Worm (Caenorhabditis elegans) whole organism, L3 larva: ENCODE results near the gene B0496.1.
A peak's percentile ranks its signal among the peaks of the same experiment; 100 is the strongest.

Experiments
- ZK546.5 ChIP-seq: sonication (generic microtip); optimal IDR thresholded peaks from 2 replicates; lab custom pipeline; 2017; ENCODE audit warnings: missing biosample characterization, missing genetic modification characterization
- ama-1 ChIP-seq: fragments of 150-350 bp; optimal IDR thresholded peaks from 2 replicates; lab custom pipeline; 2018
- ceh-16 ChIP-seq: sonication (generic microtip); optimal IDR thresholded peaks from 2 replicates; lab custom pipeline; 2017; ENCODE audit warnings: missing biosample characterization, missing genetic modification characterization
- ceh-9 ChIP-seq: sonication (generic microtip); optimal IDR thresholded peaks from 2 replicates; lab custom pipeline; 2018; ENCODE audit warnings: missing biosample characterization, missing genetic modification characterization
- egl-5 ChIP-seq: fragments of 150-350 bp; optimal IDR thresholded peaks from 2 replicates; lab custom pipeline; 2017; ENCODE audit warnings: missing biosample characterization, missing genetic modification reagents, missing genetic modification characterization, inconsistent platforms
- elt-1 ChIP-seq: fragments of 150-350 bp; optimal IDR thresholded peaks from 2 replicates; lab custom pipeline; 2014; ENCODE audit warnings: missing biosample characterization, missing genetic modification characterization
- elt-2 ChIP-seq: sonication (generic microtip); optimal IDR thresholded peaks from 2 replicates; lab custom pipeline; 2016; ENCODE audit warnings: missing genetic modification reagents, mild to moderate bottlenecking, missing genetic modification characterization, missing compliant biosample characterization
- eor-1 ChIP-seq, 2 experiments: fragments of 150-350 bp; optimal IDR thresholded peaks; 2 replicates each; lab custom pipeline; 2014 to 2018; ENCODE audit warnings: missing biosample characterization in 2 of 2, missing genetic modification characterization in 2 of 2
- fkh-10 ChIP-seq: sonication (generic microtip); optimal IDR thresholded peaks from 2 replicates; lab custom pipeline; 2017; ENCODE audit warnings: missing biosample characterization, missing genetic modification reagents, missing genetic modification characterization
- fkh-2 ChIP-seq: fragments of 150-350 bp; optimal IDR thresholded peaks from 2 replicates; lab custom pipeline; 2014; ENCODE audit warnings: missing biosample characterization, missing genetic modification reagents, missing genetic modification characterization
- fos-1 ChIP-seq: fragments of 150-350 bp; optimal IDR thresholded peaks from 2 replicates; lab custom pipeline; 2014; ENCODE audit warnings: missing biosample characterization, missing genetic modification characterization
- hmg-11 ChIP-seq: sonication (generic microtip); optimal IDR thresholded peaks from 2 replicates; lab custom pipeline; 2016; ENCODE audit warnings: missing genetic modification characterization, missing compliant biosample characterization
- jun-1 ChIP-seq: fragments of 150-350 bp; optimal IDR thresholded peaks from 2 replicates; lab custom pipeline; 2014; ENCODE audit warnings: missing biosample characterization, missing genetic modification reagents, missing genetic modification characterization
- lin-15B ChIP-seq: fragments of 150-350 bp; optimal IDR thresholded peaks from 2 replicates; lab custom pipeline; 2014; ENCODE audit warnings: missing biosample characterization, missing genetic modification characterization
- lin-39 ChIP-seq: fragments of 150-350 bp; optimal IDR thresholded peaks from 2 replicates; lab custom pipeline; 2018; ENCODE audit warnings: missing biosample characterization, missing genetic modification reagents, missing genetic modification characterization
- lsy-12 ChIP-seq: sonication (generic microtip); optimal IDR thresholded peaks from 2 replicates; lab custom pipeline; 2016; ENCODE audit warnings: mild to moderate bottlenecking, missing genetic modification characterization, missing compliant biosample characterization
- mml-1 ChIP-seq: fragments of 150-350 bp; sonication (generic microtip); optimal IDR thresholded peaks from 3 replicates; lab custom pipeline; 2014; ENCODE audit warnings: missing biosample characterization, missing genetic modification characterization
- nfya-1 ChIP-seq: sonication (generic microtip); optimal IDR thresholded peaks from 2 replicates; lab custom pipeline; 2017; ENCODE audit warnings: missing genetic modification characterization, mild to moderate bottlenecking, missing compliant biosample characterization, antibody characterized with exemption, moderate library complexity; ENCODE audit not compliant: insufficient read depth
- nhr-11 ChIP-seq: fragments of 150-350 bp; optimal IDR thresholded peaks from 2 replicates; lab custom pipeline; 2014; ENCODE audit warnings: missing biosample characterization, missing genetic modification characterization
- nhr-237 ChIP-seq: fragments of 150-350 bp; optimal IDR thresholded peaks from 2 replicates; lab custom pipeline; 2014; ENCODE audit warnings: missing biosample characterization, missing genetic modification characterization
- nhr-25 ChIP-seq: sonication (generic microtip); optimal IDR thresholded peaks from 2 replicates; lab custom pipeline; 2017; ENCODE audit warnings: missing biosample characterization, missing genetic modification characterization
- nhr-28 ChIP-seq: fragments of 150-350 bp; optimal IDR thresholded peaks from 2 replicates; lab custom pipeline; 2014; ENCODE audit warnings: missing biosample characterization, missing genetic modification characterization
- nhr-43 ChIP-seq: sonication (generic microtip); optimal IDR thresholded peaks from 2 replicates; lab custom pipeline; 2016; ENCODE audit warnings: mild to moderate bottlenecking, missing genetic modification characterization, missing compliant biosample characterization; ENCODE audit not compliant: poor library complexity, severe bottlenecking
- nhr-67 ChIP-seq: fragments of 150-350 bp; optimal IDR thresholded peaks from 2 replicates; lab custom pipeline; 2014; ENCODE audit warnings: missing biosample characterization, missing genetic modification characterization
- nhr-76 ChIP-seq: fragments of 150-350 bp; sonication (generic microtip); optimal IDR thresholded peaks from 5 replicates; lab custom pipeline; 2014; ENCODE audit warnings: missing biosample characterization, missing genetic modification characterization
- nhr-77 ChIP-seq: fragments of 150-350 bp; optimal IDR thresholded peaks from 2 replicates; lab custom pipeline; 2014; ENCODE audit warnings: missing biosample characterization, missing genetic modification characterization
- pha-4 ChIP-seq: fragments of 150-350 bp; optimal IDR thresholded peaks from 2 replicates; lab custom pipeline; 2014; ENCODE audit warnings: missing biosample characterization, missing genetic modification reagents, missing genetic modification characterization
- pqm-1 ChIP-seq: fragments of 150-350 bp; optimal IDR thresholded peaks from 2 replicates; lab custom pipeline; 2017; ENCODE audit warnings: missing biosample characterization, missing genetic modification characterization, inconsistent platforms
- skn-1 ChIP-seq: fragments of 150-350 bp; optimal IDR thresholded peaks from 2 replicates; lab custom pipeline; 2014; ENCODE audit warnings: missing biosample characterization, missing genetic modification characterization
- snpc-4 ChIP-seq: fragments of 150-350 bp; optimal IDR thresholded peaks from 2 replicates; lab custom pipeline; 2014; ENCODE audit warnings: missing biosample characterization, missing genetic modification characterization
- unc-39 ChIP-seq: sonication (generic microtip); optimal IDR thresholded peaks from 4 replicates; lab custom pipeline; 2017; ENCODE audit warnings: missing biosample characterization, missing genetic modification characterization
- unc-62 ChIP-seq: fragments of 150-350 bp; sonication (generic microtip); optimal IDR thresholded peaks from 4 replicates; lab custom pipeline; 2014; ENCODE audit warnings: missing biosample characterization, missing genetic modification reagents, missing genetic modification characterization
- ztf-11 ChIP-seq: fragments of 150-350 bp; optimal IDR thresholded peaks from 2 replicates; lab custom pipeline; 2014; ENCODE audit warnings: missing biosample characterization, missing genetic modification characterization
- ztf-4 ChIP-seq: fragments of 150-350 bp; optimal IDR thresholded peaks from 2 replicates; lab custom pipeline; 2014; ENCODE audit warnings: missing biosample characterization, missing genetic modification characterization

The B0496.1 gene

ce11 chrIV:7474826-7475225, 28.7 kb downstream of the B0496.1 start, which contains the start of gene slc-25A18.2:
TSS of gene slc-25A18.2 (plus strand) at chrIV:7475041.
- no peak for TF ChIP-seq nhr-43 (tag; lab: Kevin White, UChicago)

DNA sequence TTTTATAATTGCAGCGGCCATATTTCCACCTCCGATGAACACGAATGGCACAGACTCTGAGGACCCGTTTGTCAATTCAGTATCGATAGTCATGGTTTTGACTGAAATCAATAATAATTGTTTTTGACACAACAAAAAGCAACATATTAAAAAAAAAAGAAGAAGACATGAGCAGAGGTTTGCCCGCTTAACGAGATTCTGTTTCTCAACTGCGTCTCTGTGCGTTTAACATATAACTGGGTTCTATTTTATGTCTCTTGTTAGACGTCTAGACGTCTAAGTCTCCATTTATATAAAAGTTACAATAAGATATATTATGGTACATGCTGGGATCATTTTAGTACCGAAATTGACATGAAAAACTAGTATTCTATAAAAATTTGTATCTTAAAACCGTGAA, 31.1 kb downstream of the B0496.1 start, which contains the start of gene pycr-4:
Gene pycr-4, minus strand, starts transcription at position 101 of the 400 bp plus-strand sequence.
- no peak for TF ChIP-seq nhr-76 (tag; lab: Kevin White, UChicago)
- no peak for TF ChIP-seq ztf-4
- no peak for TF ChIP-seq unc-39
- TF ChIP-seq pha-4 (tag; lab: Kevin White, UChicago): no peak
- no peak for TF ChIP-seq fos-1 (tag; lab: Kevin White, UChicago)
- TF ChIP-seq fkh-10 (GFP tag; lab: Kevin White, UChicago): no peak
- TF ChIP-seq egl-5 (tag; lab: Kevin White, UChicago): no peak
- TF ChIP-seq ZK546.5 (tag; lab: Kevin White, UChicago): no peak
- TF ChIP-seq ama-1: no peak
- no peak for TF ChIP-seq ceh-16 (tag; lab: Kevin White, UChicago)
- no peak for TF ChIP-seq nhr-237
- no peak for TF ChIP-seq fkh-2
- TF ChIP-seq ceh-9: no peak

DNA sequence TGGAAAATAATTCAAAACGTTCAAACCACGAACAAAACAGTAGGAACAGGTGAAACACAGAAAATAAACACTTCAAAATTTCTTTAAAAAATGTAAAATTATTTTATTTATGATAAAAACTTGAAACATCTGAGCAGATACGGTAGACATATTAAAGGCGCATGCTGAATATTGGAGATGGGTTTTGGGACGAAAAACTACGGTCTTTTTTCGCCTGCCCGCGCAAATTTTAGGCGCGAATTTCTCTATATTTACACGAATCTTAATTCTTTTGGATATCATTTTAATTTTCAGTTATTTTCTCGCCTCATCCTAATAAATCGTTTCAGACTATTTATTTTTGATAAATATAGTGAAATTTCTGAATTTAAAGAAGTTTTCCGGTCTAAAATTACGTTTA, 31.6 kb downstream of the B0496.1 start:
- TF ChIP-seq ama-1 (no peak), unc-39 (no peak), mml-1 (tag; lab: Kevin White, UChicago) (no peak), pqm-1 (tag; lab: Kevin White, UChicago) (no peak), ztf-4 (no peak), nhr-28 (tag; lab: Kevin White, UChicago) (no peak), nhr-25 (tag; lab: Kevin White, UChicago) (no peak), unc-62 (GFP tag; lab: Kevin White, UChicago) (no peak), ZK546.5 (tag; lab: Kevin White, UChicago) (no peak), ztf-11 (no peak), ceh-16 (tag; lab: Kevin White, UChicago) (no peak), elt-1 (no peak), lin-39 (no peak), fkh-10 (GFP tag; lab: Kevin White, UChicago) (no peak)

DNA sequence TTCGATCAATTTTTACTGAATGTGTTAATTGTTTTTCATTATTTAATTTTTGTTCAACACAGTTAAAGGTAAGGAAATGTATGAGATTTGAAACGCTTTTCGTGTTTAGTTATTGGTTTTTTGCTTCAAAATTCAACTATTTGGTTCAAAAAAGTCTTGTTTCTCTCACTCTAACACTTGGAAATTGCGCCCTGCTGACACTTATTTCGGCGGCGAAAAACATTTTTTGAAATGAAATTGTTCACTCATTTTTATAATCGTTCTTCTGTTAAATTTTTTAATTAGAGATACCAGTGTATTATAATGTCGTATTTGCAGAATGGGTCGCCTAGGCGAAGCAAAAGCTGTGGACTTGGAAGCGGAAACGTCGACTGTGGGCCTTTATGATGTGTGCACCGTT, 32.0 kb downstream of the B0496.1 start, which contains the start of gene rod-1:
Gene rod-1, plus strand, starts transcription at position 319 of the 400 bp plus-strand sequence.
- TF ChIP-seq elt-1 (no peak), elt-2 (tag; lab: Kevin White, UChicago) (no peak), nhr-67 (tag; lab: Kevin White, UChicago) (no peak), pqm-1 (tag; lab: Kevin White, UChicago) (no peak), hmg-11 (no peak), nhr-11 (tag; lab: Kevin White, UChicago) (no peak), fkh-2 (no peak)

- TF ChIP-seq lsy-12 (peak; percentile 63), lin-15B (tag; lab: Kevin White, UChicago) (peak; percentile 13), nhr-11 (tag; lab: Kevin White, UChicago) (no peak), jun-1 (peak; percentile 43), hmg-11 (no peak), nfya-1 (tag; lab: Kevin White, UChicago) (peak; percentile 49), pqm-1 (tag; lab: Kevin White, UChicago) (peak; percentile 52), elt-2 (tag; lab: Kevin White, UChicago) (peak; percentile 83), nhr-43 (tag; lab: Kevin White, UChicago) (peak; percentile 18), pha-4 (tag; lab: Kevin White, UChicago) (peak; percentile 73), eor-1 (tag; optimal IDR thresholded peaks at IDR 0.05; lab: Kevin White, UChicago) (no peak), ceh-16 (tag; lab: Kevin White, UChicago) (no peak), nhr-77 (no peak), skn-1 (tag; lab: Kevin White, UChicago) (no peak), nhr-237 (no peak), nhr-25 (tag; lab: Kevin White, UChicago) (peak; percentile 85), elt-1 (peak; percentile 42), snpc-4 (peak; percentile 82)
These were observed 40.3 kb downstream of the B0496.1 start, which contains the start of the genes his-61 and his-62 for ce11 chrIV:7486201-7486947. TSS of gene his-61 (minus strand) at chrIV:7486217. TSS of gene his-62 (plus strand) at chrIV:7486545.
